Worm (Caenorhabditis elegans): ENCODE results near the gene F45D3.3.

F45D3.3 gene

ce11 chrV:12592379-12592778 is 42.2 kb upstream of the F45D3.3 start, which contains the start of gene C14C10.2:
Gene C14C10.2, minus strand, starts transcription at chrV:12592479.
- no peak for TF ChIP-seq nhr-67 (tag; optimal IDR thresholded peaks at IDR 0.05)
- TF ChIP-seq nhr-23 (tag; optimal IDR thresholded peaks at IDR 0.05), result no peak
- no peak for TF ChIP-seq ceh-82 (tag; optimal IDR thresholded peaks at IDR 0.05)
- no peak for TF ChIP-seq nhr-25 (tag; optimal IDR thresholded peaks at IDR 0.05)
- TF ChIP-seq daf-12 (tag; optimal IDR thresholded peaks at IDR 0.05), result no peak
- TF ChIP-seq aly-2 (tag; optimal IDR thresholded peaks at IDR 0.05), result no peak

ce11 chrV:12590601-12591000 is 40.4 kb upstream of the F45D3.3 start, which contains the start of gene ttr-43:
Gene ttr-43, minus strand, starts transcription at chrV:12590701.
- TF ChIP-seq ZK546.5 (tag; optimal IDR thresholded peaks at IDR 0.05) (no peak), unc-62 (GFP tag; optimal IDR thresholded peaks at IDR 0.05) (no peak), nhr-23 (tag; optimal IDR thresholded peaks at IDR 0.05) (no peak), nfya-1 (tag; optimal IDR thresholded peaks at IDR 0.05; ENCODE audit: insufficient read depth) (no peak), fkh-2 (tag; optimal IDR thresholded peaks at IDR 0.05) (no peak), nhr-11 (tag; optimal IDR thresholded peaks at IDR 0.05) (no peak), nhr-76 (tag; optimal IDR thresholded peaks at IDR 0.05) (no peak), lin-39 (tag; optimal IDR thresholded peaks at IDR 0.05) (no peak)

- TF ChIP-seq pqm-1 (tag; optimal IDR thresholded peaks at IDR 0.05) (no peak), fkh-2 (tag; optimal IDR thresholded peaks at IDR 0.05) (no peak), unc-39 (tag; optimal IDR thresholded peaks at IDR 0.05) (no peak), nhr-23 (tag; optimal IDR thresholded peaks at IDR 0.05) (no peak), nhr-237 (tag; optimal IDR thresholded peaks at IDR 0.05) (no peak), nhr-25 (tag; optimal IDR thresholded peaks at IDR 0.05) (no peak)
These were observed 37.8 kb upstream of the F45D3.3 start, which contains the start of gene C14C10.1 for ce11 chrV:12588030-12588429. Gene C14C10.1, plus strand, starts transcription at chrV:12588330.

- TF ChIP-seq mdl-1 (tag; optimal IDR thresholded peaks at IDR 0.05) (no peak), lin-39 (tag; optimal IDR thresholded peaks at IDR 0.05) (no peak), nfya-1 (tag; optimal IDR thresholded peaks at IDR 0.05; ENCODE audit: insufficient read depth) (no peak), ceh-82 (tag; optimal IDR thresholded peaks at IDR 0.05) (no peak), eor-1 (tag; optimal IDR thresholded peaks at IDR 0.05) (no peak), nhr-67 (tag; optimal IDR thresholded peaks at IDR 0.05) (no peak), aly-2 (tag; optimal IDR thresholded peaks at IDR 0.05) (no peak), nhr-76 (tag; optimal IDR thresholded peaks at IDR 0.05) (no peak), nhr-23 (tag; optimal IDR thresholded peaks at IDR 0.05) (no peak), nhr-43 (tag; optimal IDR thresholded peaks at IDR 0.05; ENCODE audit: poor library complexity, severe bottlenecking) (no peak), unc-62 (GFP tag; optimal IDR thresholded peaks at IDR 0.05) (no peak), elt-3 (tag; optimal IDR thresholded peaks at IDR 0.05) (no peak), jun-1 (tag; optimal IDR thresholded peaks at IDR 0.05) (no peak), ceh-9 (tag; optimal IDR thresholded peaks at IDR 0.05) (no peak), elt-2 (tag; optimal IDR thresholded peaks at IDR 0.05) (no peak), fkh-2 (tag; optimal IDR thresholded peaks at IDR 0.05) (no peak), skn-1 (tag; optimal IDR thresholded peaks at IDR 0.05) (no peak), nhr-28 (tag; optimal IDR thresholded peaks at IDR 0.05) (no peak), pha-4 (tag; optimal IDR thresholded peaks at IDR 0.05) (no peak)
These were observed 36.6 kb upstream of the F45D3.3 start for ce11 chrV:12586793-12587192.

- TF ChIP-seq R02D3.7 (tag; optimal IDR thresholded peaks at IDR 0.05) (no peak), eor-1 (tag; optimal IDR thresholded peaks at IDR 0.05) (no peak), pha-4 (tag; optimal IDR thresholded peaks at IDR 0.05) (no peak), skn-1 (tag; optimal IDR thresholded peaks at IDR 0.05) (no peak), aly-2 (tag; optimal IDR thresholded peaks at IDR 0.05) (no peak), sea-2 (GFP tag; optimal IDR thresholded peaks at IDR 0.05) (no peak), elt-2 (tag; optimal IDR thresholded peaks at IDR 0.05) (no peak)
These were observed 34.6 kb upstream of the F45D3.3 start for ce11 chrV:12584771-12585170.

ce11 chrV:12583421-12583820 is 33.2 kb upstream of the F45D3.3 start:
- no peak for TF ChIP-seq nhr-237 (tag; optimal IDR thresholded peaks at IDR 0.05)
- TF ChIP-seq ceh-16 (tag; optimal IDR thresholded peaks at IDR 0.05), result no peak
- no peak for TF ChIP-seq nhr-28 (tag; optimal IDR thresholded peaks at IDR 0.05)
- peak; percentile 23 for TF ChIP-seq egl-5 (tag; optimal IDR thresholded peaks at IDR 0.05)
- TF ChIP-seq ZK546.5 (tag; optimal IDR thresholded peaks at IDR 0.05), result no peak

Measured in whole organism, L3 larva.